Worm (Caenorhabditis elegans): Measurements from ENCODE around the gene epn-1.
A peak's percentile ranks its signal among the peaks of the same experiment; 100 is the strongest.

Gene epn-1

ce11 chrX:14804706-14805105 lies 13.6 kb downstream of the epn-1 start (continued):
- TF ChIP-seq fos-1 (tag; optimal IDR thresholded peaks at IDR 0.05) (peak; percentile 42), unc-55 (GFP tag; optimal IDR thresholded peaks at IDR 0.05) (peak; percentile 33), Y55F3AM.14 (GFP tag; optimal IDR thresholded peaks at IDR 0.05) (no peak), ZK546.5 (tag; optimal IDR thresholded peaks at IDR 0.05) (no peak), ama-1 (optimal IDR thresholded peaks at IDR 0.05) (no peak), nhr-21 (tag; optimal IDR thresholded peaks at IDR 0.05) (no peak), alr-1 (tag; optimal IDR thresholded peaks at IDR 0.05) (no peak), lin-39 (tag; optimal IDR thresholded peaks at IDR 0.05) (no peak), mbf-1 (tag; optimal IDR thresholded peaks at IDR 0.05) (no peak)

- TF ChIP-seq nhr-77 (tag; optimal IDR thresholded peaks at IDR 0.05) = no peak
- no peak for TF ChIP-seq lin-11 (tag; optimal IDR thresholded peaks at IDR 0.05)
Measured at ce11 chrX:14797405-14797804, 20.9 kb downstream of the epn-1 start.

- no peak for TF ChIP-seq crh-2 (tag; optimal IDR thresholded peaks at IDR 0.05)
- no peak for TF ChIP-seq dmd-4 (tag; optimal IDR thresholded peaks at IDR 0.05)
- no peak for TF ChIP-seq nhr-25 (tag; optimal IDR thresholded peaks at IDR 0.05)
- TF ChIP-seq blmp-1 (tag; optimal IDR thresholded peaks at IDR 0.05; ENCODE audit: insufficient read depth) = no peak
- TF ChIP-seq egl-27 (tag; optimal IDR thresholded peaks at IDR 0.05) = no peak
- no peak for TF ChIP-seq nhr-237 (tag; optimal IDR thresholded peaks at IDR 0.05)
- TF ChIP-seq ceh-82 (tag; optimal IDR thresholded peaks at IDR 0.05) = no peak
- TF ChIP-seq unc-39 (tag; optimal IDR thresholded peaks at IDR 0.05) = no peak
- TF ChIP-seq unc-55 (GFP tag; optimal IDR thresholded peaks at IDR 0.05) = no peak
Measured at ce11 chrX:14794170-14794569, 24.1 kb downstream of the epn-1 start.

DNA sequence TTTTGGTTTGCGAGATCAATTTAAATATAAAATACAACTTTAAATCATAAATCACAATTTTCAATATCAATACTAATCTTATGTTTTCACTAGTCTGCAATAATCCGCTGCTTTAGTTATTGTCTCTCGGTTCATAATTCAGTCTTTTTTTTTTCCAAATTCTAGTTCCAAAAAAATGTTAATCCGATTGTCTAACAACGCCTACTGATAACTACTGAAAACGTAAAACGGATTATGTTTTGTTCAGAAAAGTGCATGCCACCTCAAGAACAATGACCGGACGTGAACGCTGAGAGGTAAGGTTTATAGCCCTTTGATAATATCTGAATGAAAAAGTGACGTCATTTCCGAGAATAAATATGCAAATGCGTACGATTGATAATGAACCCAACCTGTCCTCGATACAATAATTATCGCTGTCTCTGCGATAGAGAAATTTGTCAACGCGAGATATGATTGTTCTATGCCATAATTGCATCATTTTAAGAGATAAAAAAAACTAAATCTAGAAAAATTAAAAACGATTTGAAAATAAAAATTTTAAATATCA lies 25.0 kb downstream of the epn-1 start, which contains the start of gene sprr-2:
Gene sprr-2 (plus strand): TSS at position 248 of the 550 bp plus-strand sequence.
- peak; percentile 32 for TF ChIP-seq sma-9 (GFP tag; optimal IDR thresholded peaks at IDR 0.05)
- no peak for TF ChIP-seq sma-9 (tag; optimal IDR thresholded peaks at IDR 0.05)
- TF ChIP-seq C34F6.9 (tag; optimal IDR thresholded peaks at IDR 0.05) = no peak
- no peak for TF ChIP-seq unc-55 (GFP tag; optimal IDR thresholded peaks at IDR 0.05)
- TF ChIP-seq ztf-4 (tag; optimal IDR thresholded peaks at IDR 0.05) = no peak
- peak; percentile 6 for TF ChIP-seq crh-2 (tag; optimal IDR thresholded peaks at IDR 0.05)
- peak; percentile 61 for TF ChIP-seq fos-1 (tag; optimal IDR thresholded peaks at IDR 0.05)
- TF ChIP-seq F13H6.1 (tag; optimal IDR thresholded peaks at IDR 0.05) = peak; percentile 4
- TF ChIP-seq sem-4 (tag; optimal IDR thresholded peaks at IDR 0.05) = no peak
- TF ChIP-seq nhr-25 (tag; optimal IDR thresholded peaks at IDR 0.05) = no peak
- TF ChIP-seq lsy-2 (tag; optimal IDR thresholded peaks at IDR 0.05) = peak in 1 of 2 experiments; percentile 28
- no peak for TF ChIP-seq nhr-21 (tag; optimal IDR thresholded peaks at IDR 0.05)

DNA sequence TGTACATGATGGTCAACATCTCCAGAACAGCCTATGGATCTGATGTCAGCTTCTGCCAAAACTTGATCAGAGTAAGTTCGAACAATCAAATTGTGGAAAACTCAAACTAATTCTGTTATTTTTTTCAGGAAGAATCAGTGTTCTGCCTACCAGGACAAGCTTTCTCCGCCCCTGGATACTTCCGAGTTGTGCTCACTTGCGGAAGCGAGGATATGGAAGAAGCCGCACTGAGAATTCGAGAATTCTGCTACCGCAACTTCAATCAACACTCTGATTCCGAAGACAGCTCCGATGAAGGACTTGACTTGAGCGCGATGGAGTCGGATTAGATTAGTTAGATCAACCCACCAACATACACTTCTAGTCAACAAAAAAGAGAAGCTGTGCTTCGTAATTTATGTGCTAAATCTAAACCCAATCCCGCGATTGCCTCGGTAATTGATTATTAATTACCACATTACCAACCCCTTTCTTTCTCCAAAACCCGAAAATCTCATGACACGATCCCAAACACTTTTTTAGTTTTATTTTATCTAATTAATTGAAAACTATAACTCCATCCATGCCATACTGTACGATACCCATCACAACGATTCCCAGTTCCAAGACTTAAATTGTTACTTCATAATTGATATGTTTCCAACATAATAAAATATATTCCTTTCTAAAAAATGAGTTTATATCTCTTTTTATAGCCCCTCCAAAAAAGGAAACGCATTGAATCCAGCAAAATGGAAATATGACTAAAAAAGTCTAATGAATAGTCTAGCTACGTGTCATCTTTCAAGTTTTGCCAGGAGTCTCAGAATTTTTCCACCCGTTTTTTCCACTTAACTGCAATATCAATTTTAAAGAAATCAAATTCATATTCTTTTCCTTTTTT lies 25.8 kb downstream of the epn-1 start:
- TF ChIP-seq nhr-21 (tag; optimal IDR thresholded peaks at IDR 0.05) (no peak), skn-1 (tag; optimal IDR thresholded peaks at IDR 0.05) (no peak), Y55F3AM.14 (GFP tag; optimal IDR thresholded peaks at IDR 0.05) (no peak), F13H6.1 (tag; optimal IDR thresholded peaks at IDR 0.05) (no peak), nhr-6 (tag; optimal IDR thresholded peaks at IDR 0.05) (no peak), sma-9 (GFP tag; optimal IDR thresholded peaks at IDR 0.05) (no peak), sma-9 (tag; optimal IDR thresholded peaks at IDR 0.05) (no peak), alr-1 (tag; optimal IDR thresholded peaks at IDR 0.05) (no peak), nhr-23 (tag; optimal IDR thresholded peaks at IDR 0.05) (no peak), ztf-11 (tag; optimal IDR thresholded peaks at IDR 0.05) (no peak), ama-1 (optimal IDR thresholded peaks at IDR 0.05) (peak; percentile 70), mdl-1 (tag; optimal IDR thresholded peaks at IDR 0.05) (peak in 1 of 2 experiments; percentile 3), zag-1 (tag; optimal IDR thresholded peaks at IDR 0.05) (no peak), nhr-10 (tag; optimal IDR thresholded peaks at IDR 0.05) (no peak), lin-13 (GFP tag; optimal IDR thresholded peaks at IDR 0.05) (peak; percentile 23), nhr-77 (tag; optimal IDR thresholded peaks at IDR 0.05) (no peak), snpc-4 (tag; optimal IDR thresholded peaks at IDR 0.05) (no peak), elt-3 (tag; optimal IDR thresholded peaks at IDR 0.05) (no peak), lin-39 (tag; optimal IDR thresholded peaks at IDR 0.05) (no peak), ztf-4 (tag; optimal IDR thresholded peaks at IDR 0.05) (peak; percentile 26), gmeb-1 (tag; optimal IDR thresholded peaks at IDR 0.05) (no peak), sem-4 (tag; optimal IDR thresholded peaks at IDR 0.05) (no peak), ceh-16 (tag; optimal IDR thresholded peaks at IDR 0.05) (no peak), nhr-25 (tag; optimal IDR thresholded peaks at IDR 0.05) (no peak), mab-5 (tag; optimal IDR thresholded peaks at IDR 0.05) (no peak), nhr-12 (tag; optimal IDR thresholded peaks at IDR 0.05) (no peak), R02D3.7 (tag; optimal IDR thresholded peaks at IDR 0.05) (no peak), unc-39 (tag; optimal IDR thresholded peaks at IDR 0.05) (no peak), elt-1 (tag; optimal IDR thresholded peaks at IDR 0.05) (no peak), ZK546.5 (tag; optimal IDR thresholded peaks at IDR 0.05) (no peak), ztf-1 (GFP tag; conservative IDR thresholded peaks at IDR 0.05) (no peak)

Measured in whole organism, L2 larva.